Worm (Caenorhabditis elegans): ENCODE measurements around the gene ZK354.8.

Gene ZK354.8

DNA sequence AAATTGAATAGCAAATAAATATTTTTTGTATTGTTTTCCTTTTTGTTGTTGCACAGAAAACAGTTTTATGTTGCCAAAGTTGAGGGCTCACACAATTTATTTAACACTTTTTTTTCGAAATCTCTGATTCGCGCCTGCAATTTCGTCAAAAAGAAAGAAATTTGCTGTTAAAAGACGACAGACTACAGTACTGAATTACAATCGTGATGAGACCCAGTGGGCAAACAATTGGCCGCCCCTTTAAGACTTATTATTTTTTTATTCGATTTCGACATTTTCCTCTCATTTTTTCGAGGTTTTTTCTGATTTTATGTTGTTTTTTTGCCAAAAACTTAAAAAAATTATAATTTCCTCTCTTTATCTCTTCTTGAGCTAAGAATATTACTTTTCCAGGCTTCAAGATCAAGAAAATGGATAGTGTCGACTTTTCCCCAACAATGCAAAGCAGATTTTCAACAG is 31.8 kb downstream of the ZK354.8 start, which contains the start of gene slfl-4:
TSS of gene slfl-4 (plus strand) at position 409 of the 459 bp plus-strand sequence.
- TF ChIP-seq unc-62 (GFP tag; optimal IDR thresholded peaks at IDR 0.05): no peak
- no peak for TF ChIP-seq fkh-10 (GFP tag; optimal IDR thresholded peaks at IDR 0.05)
- TF ChIP-seq nhr-28 (tag; optimal IDR thresholded peaks at IDR 0.05): no peak
- no peak for TF ChIP-seq elt-3 (tag; optimal IDR thresholded peaks at IDR 0.05)
- no peak for TF ChIP-seq nhr-12 (tag; optimal IDR thresholded peaks at IDR 0.05)
- no peak for TF ChIP-seq nhr-77 (tag; optimal IDR thresholded peaks at IDR 0.05)
- TF ChIP-seq zag-1 (tag; optimal IDR thresholded peaks at IDR 0.05): no peak
- TF ChIP-seq nfya-1 (tag; optimal IDR thresholded peaks at IDR 0.05; ENCODE audit: insufficient read depth): no peak

DNA sequence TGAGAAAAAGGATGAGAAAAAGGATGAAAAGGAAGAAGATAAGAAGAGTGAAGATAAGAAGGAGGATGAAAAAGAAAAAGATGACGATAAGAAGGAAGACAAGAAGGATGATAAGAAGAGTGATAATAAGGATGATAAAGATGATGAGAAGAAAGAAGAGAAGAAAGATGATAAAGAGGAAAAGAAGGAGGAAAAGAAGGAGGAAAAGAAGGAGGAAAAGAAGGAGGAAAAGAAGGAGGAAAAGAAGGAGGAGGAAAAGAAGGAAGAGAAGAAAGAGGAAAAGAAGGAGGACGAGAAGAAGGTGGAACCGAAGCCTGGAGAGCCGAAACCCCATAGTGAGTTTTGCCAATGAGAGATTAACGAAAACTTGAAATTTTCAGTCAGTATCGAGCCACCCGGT is 32.6 kb downstream of the ZK354.8 start:
- no peak for TF ChIP-seq eor-1 (tag; optimal IDR thresholded peaks at IDR 0.05)
- no peak for TF ChIP-seq ZK546.5 (tag; optimal IDR thresholded peaks at IDR 0.05)
- TF ChIP-seq nhr-23 (tag; optimal IDR thresholded peaks at IDR 0.05): no peak
- no peak for TF ChIP-seq egl-5 (tag; optimal IDR thresholded peaks at IDR 0.05)
- no peak for TF ChIP-seq egl-27 (tag; optimal IDR thresholded peaks at IDR 0.05)
- no peak for TF ChIP-seq lin-15B (tag; optimal IDR thresholded peaks at IDR 0.05)
- TF ChIP-seq nhr-28 (tag; optimal IDR thresholded peaks at IDR 0.05): no peak
- TF ChIP-seq nhr-25 (tag; optimal IDR thresholded peaks at IDR 0.05): no peak
- TF ChIP-seq nhr-67 (tag; optimal IDR thresholded peaks at IDR 0.05): no peak
- no peak for TF ChIP-seq ztf-11 (tag; optimal IDR thresholded peaks at IDR 0.05)
- TF ChIP-seq unc-62 (GFP tag; optimal IDR thresholded peaks at IDR 0.05): no peak

DNA sequence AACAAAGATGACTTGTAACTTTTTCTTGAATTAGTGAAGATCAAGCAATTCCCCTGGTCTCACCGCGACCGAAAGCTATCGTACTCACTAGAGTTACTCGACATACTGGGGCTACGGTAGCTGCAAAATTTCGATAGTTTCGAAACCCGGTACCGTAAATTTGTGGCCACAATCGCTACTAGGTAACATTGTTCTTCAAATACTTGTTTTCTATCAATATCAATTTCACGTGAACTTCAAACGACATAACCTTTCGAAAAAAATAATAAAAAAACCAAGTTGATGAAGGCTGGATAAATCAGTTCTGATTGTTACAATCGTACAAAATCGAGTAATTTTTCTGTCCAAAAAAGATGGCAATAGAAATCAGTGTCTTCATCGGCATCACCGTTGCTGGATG is 33.4 kb downstream of the ZK354.8 start, which contains the start of gene F36H12.3:
TSS of gene F36H12.3 (plus strand) at position 301 of the 400 bp plus-strand sequence.
- no peak for TF ChIP-seq fkh-2 (tag; optimal IDR thresholded peaks at IDR 0.05)
- no peak for TF ChIP-seq lsy-12 (tag; optimal IDR thresholded peaks at IDR 0.05)
- no peak for TF ChIP-seq ztf-4 (tag; optimal IDR thresholded peaks at IDR 0.05)
- TF ChIP-seq pha-4 (tag; optimal IDR thresholded peaks at IDR 0.05): no peak
- no peak for TF ChIP-seq skn-1 (tag; optimal IDR thresholded peaks at IDR 0.05)
- TF ChIP-seq nhr-28 (tag; optimal IDR thresholded peaks at IDR 0.05): no peak
- no peak for TF ChIP-seq nhr-12 (tag; optimal IDR thresholded peaks at IDR 0.05)
- TF ChIP-seq nhr-43 (tag; optimal IDR thresholded peaks at IDR 0.05; ENCODE audit: poor library complexity, severe bottlenecking): no peak
- no peak for TF ChIP-seq hmg-11 (tag; optimal IDR thresholded peaks at IDR 0.05)
- no peak for TF ChIP-seq lin-15B (tag; optimal IDR thresholded peaks at IDR 0.05)
- no peak for TF ChIP-seq nhr-77 (tag; optimal IDR thresholded peaks at IDR 0.05)
- no peak for TF ChIP-seq aly-2 (tag; optimal IDR thresholded peaks at IDR 0.05)

DNA sequence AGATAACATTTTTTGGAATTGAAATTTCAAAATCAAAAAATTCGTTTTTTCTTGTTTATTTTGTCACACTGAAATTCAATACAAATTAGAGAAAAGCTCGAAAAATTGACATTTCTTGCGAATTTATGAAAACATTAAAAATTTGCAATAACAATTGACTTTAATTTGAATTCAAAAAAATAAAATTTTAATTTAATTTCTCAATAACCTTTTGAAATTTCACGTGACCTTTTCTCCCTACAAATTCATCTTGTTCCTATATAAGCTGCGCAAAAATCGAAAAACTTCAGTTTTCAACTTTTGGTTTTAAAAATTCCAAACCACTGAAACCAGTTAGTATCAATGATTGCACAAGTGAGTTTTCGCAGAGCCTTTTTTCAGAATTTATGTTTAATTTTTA is 37.1 kb downstream of the ZK354.8 start, which contains the start of gene F36H12.4:
TSS of gene F36H12.4 (plus strand) at position 301 of the 400 bp plus-strand sequence.
- TF ChIP-seq elt-1 (tag; optimal IDR thresholded peaks at IDR 0.05) (no peak), snpc-4 (tag; optimal IDR thresholded peaks at IDR 0.05) (no peak), ceh-82 (tag; optimal IDR thresholded peaks at IDR 0.05) (no peak), nfya-1 (tag; optimal IDR thresholded peaks at IDR 0.05; ENCODE audit: insufficient read depth) (no peak), jun-1 (tag; optimal IDR thresholded peaks at IDR 0.05) (no peak), ztf-4 (tag; optimal IDR thresholded peaks at IDR 0.05) (no peak), nhr-237 (tag; optimal IDR thresholded peaks at IDR 0.05) (no peak), lin-15B (tag; optimal IDR thresholded peaks at IDR 0.05) (no peak), nhr-77 (tag; optimal IDR thresholded peaks at IDR 0.05) (no peak), ceh-9 (tag; optimal IDR thresholded peaks at IDR 0.05) (no peak), elt-2 (tag; optimal IDR thresholded peaks at IDR 0.05) (no peak), nhr-25 (tag; optimal IDR thresholded peaks at IDR 0.05) (no peak), mdl-1 (tag; optimal IDR thresholded peaks at IDR 0.05) (no peak), ceh-16 (tag; optimal IDR thresholded peaks at IDR 0.05) (no peak), lsy-12 (tag; optimal IDR thresholded peaks at IDR 0.05) (no peak), nhr-76 (tag; optimal IDR thresholded peaks at IDR 0.05) (no peak), lin-39 (tag; optimal IDR thresholded peaks at IDR 0.05) (no peak)

DNA sequence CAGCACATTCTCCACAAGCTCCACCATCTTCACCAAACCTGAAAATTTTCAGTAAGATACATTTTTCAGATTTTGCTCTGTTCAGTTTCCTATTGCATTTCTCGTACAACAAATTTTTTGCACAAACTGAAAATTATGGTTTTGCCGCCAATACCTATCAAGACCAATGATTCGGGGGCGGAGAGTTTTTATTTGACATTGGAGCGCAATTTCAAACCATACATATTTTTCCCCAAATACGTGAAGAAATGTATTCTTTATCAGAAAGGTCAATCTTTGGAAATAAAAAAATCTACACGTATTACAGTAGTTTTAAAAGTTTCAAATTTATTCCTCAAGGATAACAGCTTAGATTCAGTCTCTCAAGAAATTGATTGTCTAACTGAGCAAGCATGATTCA is 39.5 kb downstream of the ZK354.8 start, which contains the start of gene F36H12.5:
TSS of gene F36H12.5 (plus strand) at position 301 of the 400 bp plus-strand sequence.
- TF ChIP-seq egl-27 (tag; optimal IDR thresholded peaks at IDR 0.05) (no peak), nhr-237 (tag; optimal IDR thresholded peaks at IDR 0.05) (no peak), tbx-2 (tag; optimal IDR thresholded peaks at IDR 0.05) (no peak), skn-1 (tag; optimal IDR thresholded peaks at IDR 0.05) (no peak), nhr-43 (tag; optimal IDR thresholded peaks at IDR 0.05; ENCODE audit: poor library complexity, severe bottlenecking) (no peak), pha-4 (tag; optimal IDR thresholded peaks at IDR 0.05) (no peak), eor-1 (tag; optimal IDR thresholded peaks at IDR 0.05) (no peak), aly-2 (tag; optimal IDR thresholded peaks at IDR 0.05) (no peak), nhr-77 (tag; optimal IDR thresholded peaks at IDR 0.05) (no peak), ama-1 (optimal IDR thresholded peaks at IDR 0.05) (no peak), nhr-76 (tag; optimal IDR thresholded peaks at IDR 0.05) (no peak), nhr-67 (tag; optimal IDR thresholded peaks at IDR 0.05) (no peak), daf-12 (tag; optimal IDR thresholded peaks at IDR 0.05) (no peak), lin-39 (tag; optimal IDR thresholded peaks at IDR 0.05) (no peak), fkh-10 (GFP tag; optimal IDR thresholded peaks at IDR 0.05) (no peak)
